Worm (Caenorhabditis elegans) whole organism, late embryonic: ENCODE data around the gene F46H6.5.

Experiments
- ceh-18 ChIP-seq: sonication (generic microtip); optimal IDR thresholded peaks from 2 replicates; lab custom pipeline; 2016; ENCODE audit warnings: missing genetic modification characterization, missing compliant biosample characterization
- ceh-48 ChIP-seq: sonication (generic microtip); optimal IDR thresholded peaks from 2 replicates; lab custom pipeline; 2016; ENCODE audit warnings: missing genetic modification characterization, inconsistent platforms, missing compliant biosample characterization
- elt-2 ChIP-seq: sonication (generic microtip); optimal IDR thresholded peaks from 2 replicates; lab custom pipeline; 2016; ENCODE audit warnings: missing genetic modification reagents, missing genetic modification characterization, missing compliant biosample characterization
- nhr-11 ChIP-seq: fragments of 150-350 bp; optimal IDR thresholded peaks from 2 replicates; lab custom pipeline; 2014; ENCODE audit warnings: missing biosample characterization, missing genetic modification characterization
- pag-3 ChIP-seq: sonication (generic microtip); optimal IDR thresholded peaks from 2 replicates; lab custom pipeline; 2016; ENCODE audit warnings: missing compliant biosample characterization, missing genetic modification characterization, borderline replicate concordance
- tbx-2 ChIP-seq: sonication (generic microtip); optimal IDR thresholded peaks from 2 replicates; lab custom pipeline; 2016; ENCODE audit warnings: missing genetic modification characterization, missing compliant biosample characterization
- unc-86 ChIP-seq: sonication (generic microtip); optimal IDR thresholded peaks from 2 replicates; lab custom pipeline; 2016; ENCODE audit warnings: missing genetic modification characterization, missing compliant biosample characterization

- TF ChIP-seq elt-2 (tag; lab: Kevin White, UChicago) (no peak), pag-3 (tag; lab: Kevin White, UChicago) (no peak), tbx-2 (tag; lab: Kevin White, UChicago) (no peak), ceh-18 (tag; lab: Kevin White, UChicago) (no peak), nhr-11 (tag; lab: Kevin White, UChicago) (no peak), ceh-48 (tag; lab: Kevin White, UChicago) (no peak), unc-86 (tag; lab: Kevin White, UChicago) (no peak)
Measured at ce11 chrX:4462390-4462789, 29.6 kb downstream of the F46H6.5 start, which contains the start of gene atg-16.1.
